Fruit fly (Drosophila melanogaster): Measurements from ENCODE around the gene CG5114.

Gene CG5114

DNA sequence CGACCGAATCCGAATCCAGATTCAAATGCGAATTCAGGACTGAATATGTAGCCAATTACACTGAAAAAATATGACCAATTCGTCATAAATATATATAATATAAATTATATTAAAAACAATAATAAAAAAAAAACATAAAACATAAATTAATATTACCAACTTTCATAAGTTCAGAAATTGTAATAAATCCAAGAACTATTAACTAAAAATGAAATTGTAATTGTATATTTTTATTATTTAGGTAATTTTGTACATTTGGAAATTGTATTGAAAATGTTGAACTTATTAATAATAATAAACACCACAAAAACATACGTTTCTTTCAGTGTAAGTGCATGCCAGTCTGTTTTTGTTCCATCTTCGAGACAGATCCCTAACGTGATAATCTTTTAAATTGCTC is 21.6 kb upstream of the CG5114 start:
- TF ChIP-seq ems (GFP tag; optimal IDR thresholded peaks at IDR 0.05) (no peak), Asciz (GFP tag; optimal IDR thresholded peaks at IDR 0.05) (no peak), Jarid2 (GFP tag; optimal IDR thresholded peaks at IDR 0.05) (no peak), CG10366 (GFP tag; IDR thresholded peaks at IDR 0.05) (no peak), CG11504 (tag; optimal IDR thresholded peaks at IDR 0.05) (no peak), caup (GFP tag; optimal IDR thresholded peaks at IDR 0.05; ENCODE audit: severe bottlenecking) (no peak), ATbp (GFP tag; optimal IDR thresholded peaks at IDR 0.05) (no peak), CG15011 (GFP tag; optimal IDR thresholded peaks at IDR 0.05) (no peak), aop (GFP tag; IDR thresholded peaks at IDR 0.05) (no peak), Side (GFP tag; optimal IDR thresholded peaks at IDR 0.05) (no peak), CG16815 (GFP tag; optimal IDR thresholded peaks at IDR 0.05) (peak; percentile 16), CG1529 (GFP tag; optimal IDR thresholded peaks at IDR 0.05) (no peak), CG12391 (tag; optimal IDR thresholded peaks at IDR 0.05) (peak; percentile 55), Sin3A (optimal IDR thresholded peaks at IDR 0.05) (no peak), CG33557 (GFP tag; optimal IDR thresholded peaks at IDR 0.05) (peak; percentile 61), zf30C (GFP tag; optimal IDR thresholded peaks at IDR 0.05) (peak; percentile 78), CG11093 (GFP tag; IDR thresholded peaks at IDR 0.05) (no peak), CG6689 (GFP tag; IDR thresholded peaks at IDR 0.05) (no peak), btn (GFP tag; optimal IDR thresholded peaks at IDR 0.05) (no peak), gem (tag; optimal IDR thresholded peaks at IDR 0.05) (peak; percentile 79), Sox100B (GFP tag; optimal IDR thresholded peaks at IDR 0.05) (peak; percentile 19), Bdp1 (GFP tag; optimal IDR thresholded peaks at IDR 0.05) (no peak), CG1602 (GFP tag; optimal IDR thresholded peaks at IDR 0.05) (peak; percentile 29), esg (GFP tag; conservative IDR thresholded peaks at IDR 0.05) (no peak), CG14965 (GFP tag; optimal IDR thresholded peaks at IDR 0.05; ENCODE audit: borderline replicate concordance) (no peak), CG8290 (GFP tag; optimal IDR thresholded peaks at IDR 0.05) (no peak), CG8290 (tag; optimal IDR thresholded peaks at IDR 0.05) (no peak), emc (GFP tag; optimal IDR thresholded peaks at IDR 0.05) (no peak), CG17568 (GFP tag; optimal IDR thresholded peaks at IDR 0.05) (no peak), row (GFP tag; IDR thresholded peaks at IDR 0.05) (no peak), shn (GFP tag; optimal IDR thresholded peaks at IDR 0.05) (no peak), CG11247 (GFP tag; IDR thresholded peaks at IDR 0.05) (no peak), cg (GFP tag; optimal IDR thresholded peaks at IDR 0.05) (no peak), klu (GFP tag; IDR thresholded peaks at IDR 0.05) (no peak), CG15479 (GFP tag; optimal IDR thresholded peaks at IDR 0.05) (peak; percentile 89), CG14710 (tag; optimal IDR thresholded peaks at IDR 0.05) (peak; percentile 77), CG32772 (GFP tag; IDR thresholded peaks at IDR 0.05) (no peak), CG4328 (GFP tag; optimal IDR thresholded peaks at IDR 0.05) (no peak), croc (GFP tag; conservative IDR thresholded peaks at IDR 0.05) (no peak), Spps (tag; optimal IDR thresholded peaks at IDR 0.05) (peak; percentile 14), CG15601 (tag; optimal IDR thresholded peaks at IDR 0.05) (no peak), CG18476 (GFP tag; optimal IDR thresholded peaks at IDR 0.05) (no peak), CG6272 (GFP tag; IDR thresholded peaks at IDR 0.05) (no peak), sens-2 (GFP tag; IDR thresholded peaks at IDR 0.05) (no peak), CG7839 (tag; optimal IDR thresholded peaks at IDR 0.05) (peak; percentile 39), dmrt11E (tag; optimal IDR thresholded peaks at IDR 0.05) (peak; percentile 92), crc (GFP tag; optimal IDR thresholded peaks at IDR 0.05) (no peak), CHES-1-like (GFP tag; optimal IDR thresholded peaks at IDR 0.05) (no peak), nmo (GFP tag; optimal IDR thresholded peaks at IDR 0.05) (peak; percentile 54), CG16813 (GFP tag; IDR thresholded peaks at IDR 0.05; ENCODE audit: partially characterized antibody) (no peak), MBD-R2 (GFP tag; IDR thresholded peaks at IDR 0.05) (no peak), peb (GFP tag; IDR thresholded peaks at IDR 0.05) (no peak)

Measured in whole organism, embryonic.